Fruit fly (Drosophila melanogaster) whole organism, pupa: Measurements from ENCODE around the gene CG10096.

ENCODE experiments used
- CG17806 ChIP-seq: fragments of 200-800 bp; sonication (Bioruptor generic); optimal IDR thresholded peaks from 2 replicates; lab custom pipeline; 2018; ENCODE audit warnings: missing biosample characterization, mild to moderate bottlenecking, missing genetic modification characterization, moderate library complexity
- CG32121 ChIP-seq: fragments of 200-800 bp; sonication (Bioruptor generic); IDR thresholded peaks from 2 replicates; pipeline ENCODE4 v1.3.6; 2022; ENCODE audit warnings: missing biosample characterization, missing genetic modification characterization
- CG8301 ChIP-seq: fragments of 200-800 bp; sonication (Bioruptor generic); optimal IDR thresholded peaks from 2 replicates; lab custom pipeline; 2018; ENCODE audit warnings: missing biosample characterization, mild to moderate bottlenecking, missing genetic modification characterization
- CG9948 ChIP-seq: fragments of 200-800 bp; sonication (Bioruptor generic); optimal IDR thresholded peaks from 2 replicates; lab custom pipeline; 2018; ENCODE audit warnings: missing biosample characterization, mild to moderate bottlenecking, missing genetic modification characterization, moderate library complexity
- D1 ChIP-seq: fragments of 200-800 bp; sonication (Bioruptor generic); optimal IDR thresholded peaks from 2 replicates; lab custom pipeline; 2018; ENCODE audit warnings: missing biosample characterization, mild to moderate bottlenecking, missing genetic modification characterization, moderate library complexity
- Pif1A ChIP-seq: fragments of 200-800 bp; sonication (Bioruptor generic); optimal IDR thresholded peaks from 3 replicates; lab custom pipeline; 2016; ENCODE audit warnings: missing biosample characterization, missing genetic modification characterization
- Snoo ChIP-seq: fragments of 200-800 bp; sonication (Bioruptor generic); optimal IDR thresholded peaks from 3 replicates; lab custom pipeline; 2017; ENCODE audit warnings: missing biosample characterization, mild to moderate bottlenecking, missing genetic modification characterization, inconsistent platforms
- fd96Ca ChIP-seq: fragments of 200-800 bp; sonication (Bioruptor generic); IDR thresholded peaks from 3 replicates; pipeline ENCODE4 v1.3.6; 2022; ENCODE audit warnings: missing biosample characterization, missing genetic modification characterization

Gene CG10096

dm6 chr3R:12341374-12341773 lies 54.4 kb downstream of the CG10096 start, which contains the start of gene Sgsf:
Sgsf (plus strand) TSS chr3R:12341674.
- no peak for TF ChIP-seq CG8301 (tag; lab: Kevin White, UChicago)
- TF ChIP-seq Pif1A (GFP tag; lab: Kevin White, UChicago), result no peak
- TF ChIP-seq CG17806 (tag; lab: Kevin White, UChicago), result no peak
- TF ChIP-seq Snoo, result no peak
- no peak for TF ChIP-seq fd96Ca
- TF ChIP-seq CG9948 (tag; lab: Kevin White, UChicago), result no peak
- TF ChIP-seq CG32121 (GFP tag; lab: Robert Waterston, UW), result no peak
- no peak for TF ChIP-seq D1 (tag; lab: Kevin White, UChicago)
- TF ChIP-seq, all 21 proteins: peak for 0
